Worm (Caenorhabditis elegans): ENCODE results near the gene tsp-10.

ce11 chrII:6709680-6710079 is 8.7 kb upstream of the tsp-10 start:
- TF ChIP-seq unc-55 (GFP tag; optimal IDR thresholded peaks at IDR 0.05) (no peak), ceh-24 (tag; optimal IDR thresholded peaks at IDR 0.05) (no peak), hlh-30 (tag; optimal IDR thresholded peaks at IDR 0.05; ENCODE audit: insufficient read depth) (no peak)
